Fruit fly (Drosophila melanogaster) whole organism, pupa: ENCODE data around the gene shv.
"Not testable (repeated sequence)": the region's sequence is repeated elsewhere in the genome, so short reads cannot be mapped to it uniquely, and the experiment has no call there.

Experiments
- CG10348 ChIP-seq: fragments of 200-800 bp; sonication (Bioruptor generic); IDR thresholded peaks from 2 replicates; pipeline ENCODE4 v1.3.6; 2022; ENCODE audit warnings: missing biosample characterization, missing genetic modification characterization
- CG12605 ChIP-seq: fragments of 200-800 bp; sonication (Bioruptor generic); IDR thresholded peaks from 2 replicates; pipeline ENCODE4 v1.3.6; 2022; ENCODE audit warnings: missing biosample characterization, missing genetic modification characterization
- CG13204 ChIP-seq: fragments of 200-800 bp; sonication (Bioruptor generic); optimal IDR thresholded peaks from 2 replicates; lab custom pipeline; 2018; ENCODE audit warnings: missing biosample characterization, mild to moderate bottlenecking, missing genetic modification characterization, moderate library complexity
- CG14655 ChIP-seq: fragments of 200-800 bp; sonication (Bioruptor generic); optimal IDR thresholded peaks from 3 replicates; lab custom pipeline; 2017; ENCODE audit warnings: mild to moderate bottlenecking, missing biosample characterization, missing genetic modification reagents, missing genetic modification characterization
- CG15710 ChIP-seq: fragments of 200-800 bp; sonication (Bioruptor generic); optimal IDR thresholded peaks from 2 replicates; lab custom pipeline; 2018; ENCODE audit warnings: missing biosample characterization, mild to moderate bottlenecking, missing genetic modification characterization, moderate library complexity
- CG17806 ChIP-seq: fragments of 200-800 bp; sonication (Bioruptor generic); optimal IDR thresholded peaks from 2 replicates; lab custom pipeline; 2018; ENCODE audit warnings: missing biosample characterization, mild to moderate bottlenecking, missing genetic modification characterization, moderate library complexity
- CG32121 ChIP-seq: fragments of 200-800 bp; sonication (Bioruptor generic); IDR thresholded peaks from 2 replicates; pipeline ENCODE4 v1.3.6; 2022; ENCODE audit warnings: missing biosample characterization, missing genetic modification characterization
- CG34367 ChIP-seq: fragments of 200-800 bp; sonication (Bioruptor generic); optimal IDR thresholded peaks from 2 replicates; lab custom pipeline; 2018; ENCODE audit warnings: missing biosample characterization, mild to moderate bottlenecking, missing genetic modification characterization
- CG4496 ChIP-seq: fragments of 200-800 bp; sonication (Bioruptor generic); IDR thresholded peaks from 3 replicates; pipeline ENCODE4 v1.3.6; 2022; ENCODE audit warnings: missing biosample characterization, missing genetic modification characterization
- CG8159 ChIP-seq: fragments of 200-800 bp; sonication (Bioruptor generic); optimal IDR thresholded peaks from 3 replicates; lab custom pipeline; 2018; ENCODE audit warnings: missing biosample characterization, mild to moderate bottlenecking, missing genetic modification characterization, moderate library complexity
- CG8301 ChIP-seq: fragments of 200-800 bp; sonication (Bioruptor generic); optimal IDR thresholded peaks from 2 replicates; lab custom pipeline; 2018; ENCODE audit warnings: missing biosample characterization, mild to moderate bottlenecking, missing genetic modification characterization
- CG9948 ChIP-seq: fragments of 200-800 bp; sonication (Bioruptor generic); optimal IDR thresholded peaks from 2 replicates; lab custom pipeline; 2018; ENCODE audit warnings: missing biosample characterization, mild to moderate bottlenecking, missing genetic modification characterization, moderate library complexity
- D1 ChIP-seq: fragments of 200-800 bp; sonication (Bioruptor generic); optimal IDR thresholded peaks from 2 replicates; lab custom pipeline; 2018; ENCODE audit warnings: missing biosample characterization, mild to moderate bottlenecking, missing genetic modification characterization, moderate library complexity
- EcR ChIP-seq: fragments of 200-800 bp; sonication (Bioruptor generic); optimal IDR thresholded peaks from 3 replicates; lab custom pipeline; 2019; ENCODE audit warnings: missing biosample characterization, missing genetic modification characterization, mild to moderate bottlenecking, moderate library complexity, missing genetic modification reagents
- Ets98B ChIP-seq: fragments of 200-800 bp; sonication (Bioruptor generic); IDR thresholded peaks from 2 replicates; pipeline ENCODE4 v1.3.6; 2022; ENCODE audit warnings: missing biosample characterization, missing genetic modification characterization
- Pif1A ChIP-seq: fragments of 200-800 bp; sonication (Bioruptor generic); optimal IDR thresholded peaks from 3 replicates; lab custom pipeline; 2016; ENCODE audit warnings: missing biosample characterization, missing genetic modification characterization
- Pif1B ChIP-seq: fragments of 200-800 bp; sonication (Bioruptor generic); optimal IDR thresholded peaks from 3 replicates; lab custom pipeline; 2016; ENCODE audit warnings: missing biosample characterization, missing genetic modification characterization
- Snoo ChIP-seq: fragments of 200-800 bp; sonication (Bioruptor generic); optimal IDR thresholded peaks from 3 replicates; lab custom pipeline; 2017; ENCODE audit warnings: missing biosample characterization, mild to moderate bottlenecking, missing genetic modification characterization, inconsistent platforms
- fd96Ca ChIP-seq: fragments of 200-800 bp; sonication (Bioruptor generic); IDR thresholded peaks from 3 replicates; pipeline ENCODE4 v1.3.6; 2022; ENCODE audit warnings: missing biosample characterization, missing genetic modification characterization
- gl ChIP-seq: fragments of 200-800 bp; sonication (Bioruptor generic); optimal IDR thresholded peaks from 2 replicates; lab custom pipeline; 2018; ENCODE audit warnings: missing biosample characterization, mild to moderate bottlenecking, missing genetic modification characterization
- rn ChIP-seq: fragments of 200-800 bp; sonication (Bioruptor generic); IDR thresholded peaks from 2 replicates; pipeline ENCODE4 v1.3.6; 2022; ENCODE audit warnings: missing biosample characterization, missing genetic modification characterization

Gene shv

dm6 chr2L:447124-447523 is 5.8 kb upstream of the shv start:
- TF ChIP-seq CG8159 (tag; lab: Kevin White, UChicago), result no peak
- no peak for TF ChIP-seq CG9948 (tag; lab: Kevin White, UChicago)
- TF ChIP-seq Ets98B, result no peak
- no peak for TF ChIP-seq CG8301
- TF ChIP-seq Snoo (tag; lab: Kevin White, UChicago), result no peak

DNA sequence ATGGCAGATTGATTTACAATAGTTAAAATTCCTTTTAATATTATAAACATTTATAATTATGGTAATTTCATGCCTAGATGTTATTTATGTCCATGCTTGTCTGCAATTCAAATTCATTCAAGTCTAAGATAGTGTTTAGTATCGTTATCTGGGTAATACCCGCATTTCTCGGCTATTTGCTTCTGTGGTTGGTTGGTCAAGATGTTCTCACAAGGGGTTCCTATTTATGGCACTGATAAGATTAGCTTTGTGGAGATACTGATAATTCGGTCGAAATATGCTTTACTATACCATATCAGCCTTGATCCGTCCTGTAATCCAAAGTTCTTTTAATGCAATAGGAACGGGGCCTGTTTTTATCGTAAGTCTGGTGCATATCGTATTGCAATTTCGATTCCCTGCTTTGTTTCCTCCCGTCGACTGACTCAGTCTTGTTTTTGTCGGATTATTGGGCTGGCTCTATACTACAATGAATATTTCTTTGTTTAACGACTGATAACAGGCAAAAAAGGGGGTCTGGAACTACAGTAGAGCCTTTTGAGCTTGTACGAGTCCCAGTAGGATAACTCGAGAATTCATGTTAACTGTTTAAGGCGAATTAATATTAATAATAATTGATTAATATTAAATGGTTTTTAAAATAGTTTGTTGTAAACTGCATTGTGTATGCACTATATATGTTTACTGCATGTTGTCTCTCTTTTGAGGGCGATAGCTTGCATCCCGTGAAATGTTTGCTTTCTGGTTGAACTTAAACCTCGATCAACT is 1.0 kb upstream of the shv start:
- TF ChIP-seq CG14655 (GFP tag; lab: Kevin White, UChicago) (no peak), CG15710 (tag; lab: Kevin White, UChicago) (peak; percentile 44), EcR (peak; percentile 35), CG12605 (GFP tag; lab: Robert Waterston, UW) (no peak), CG13204 (GFP tag; lab: Kevin White, UChicago) (no peak), Snoo (tag; lab: Kevin White, UChicago) (no peak), CG9948 (tag; lab: Kevin White, UChicago) (peak; percentile 15), Pif1A (GFP tag; lab: Kevin White, UChicago) (no peak), gl (tag; lab: Kevin White, UChicago) (no peak), fd96Ca (no peak), CG17806 (peak; percentile 53), CG34367 (tag; lab: Kevin White, UChicago) (no peak), rn (no peak), Ets98B (peak; percentile 60; the same call in 1 of the 2 replicates), CG8301 (no peak), CG8159 (tag; lab: Kevin White, UChicago) (peak; percentile 60), Pif1B (GFP tag; lab: Kevin White, UChicago) (peak; percentile 40), CG32121 (peak; percentile 71), CG4496 (GFP tag; lab: Robert Waterston, UW) (peak; percentile 55; the same call in 2 of the 3 replicates), CG10348 (GFP tag; lab: Robert Waterston, UW) (no peak), D1 (tag; lab: Kevin White, UChicago) (no peak)

DNA sequence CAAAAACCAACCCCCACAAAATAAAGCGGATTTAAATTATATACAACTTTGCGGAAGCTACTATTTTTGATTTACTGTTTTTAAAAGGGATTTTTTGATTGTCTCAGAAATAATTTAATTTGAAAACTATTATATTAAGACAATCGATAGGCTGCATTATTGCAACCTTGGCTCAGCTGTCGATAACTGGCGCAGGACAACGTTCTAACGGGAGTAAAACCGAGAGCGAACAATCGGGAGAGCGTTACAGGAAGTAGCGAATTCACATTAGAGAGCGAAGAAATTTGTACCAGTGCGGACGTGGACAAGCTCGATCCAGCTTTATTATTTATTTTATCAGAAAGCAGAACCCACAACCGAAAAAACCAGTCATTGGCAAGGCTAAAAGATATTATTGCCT is 2.4 kb downstream of the shv start, which contains the start of gene CG4133:
CG4133 (plus strand) TSS at position 258 of the 400 bp plus-strand sequence.
- TF ChIP-seq CG10348 (GFP tag; lab: Robert Waterston, UW); CG4496 (GFP tag; lab: Robert Waterston, UW); Pif1A (GFP tag; lab: Kevin White, UChicago): not testable (repeated sequence)

dm6 chr2L:455738-456137 is 2.8 kb downstream of the shv start:
- no peak for TF ChIP-seq CG8159 (tag; lab: Kevin White, UChicago)
- no peak for TF ChIP-seq CG8301
- TF ChIP-seq Ets98B, result no peak
- TF ChIP-seq Snoo (tag; lab: Kevin White, UChicago), result no peak
- TF ChIP-seq CG13204 (GFP tag; lab: Kevin White, UChicago), result no peak
- TF ChIP-seq CG14655 (GFP tag; lab: Kevin White, UChicago), result no peak
- TF ChIP-seq CG17806, result no peak
- TF ChIP-seq CG4496 (GFP tag; lab: Robert Waterston, UW), result no peak
- no peak for TF ChIP-seq gl (tag; lab: Kevin White, UChicago)

dm6 chr2L:467683-468082 is 14.8 kb downstream of the shv start:
- TF ChIP-seq D1 (tag; lab: Kevin White, UChicago) (no peak), CG32121 (no peak), CG13204 (GFP tag; lab: Kevin White, UChicago) (no peak), Pif1A (GFP tag; lab: Kevin White, UChicago) (no peak), CG9948 (tag; lab: Kevin White, UChicago) (no peak)

DNA sequence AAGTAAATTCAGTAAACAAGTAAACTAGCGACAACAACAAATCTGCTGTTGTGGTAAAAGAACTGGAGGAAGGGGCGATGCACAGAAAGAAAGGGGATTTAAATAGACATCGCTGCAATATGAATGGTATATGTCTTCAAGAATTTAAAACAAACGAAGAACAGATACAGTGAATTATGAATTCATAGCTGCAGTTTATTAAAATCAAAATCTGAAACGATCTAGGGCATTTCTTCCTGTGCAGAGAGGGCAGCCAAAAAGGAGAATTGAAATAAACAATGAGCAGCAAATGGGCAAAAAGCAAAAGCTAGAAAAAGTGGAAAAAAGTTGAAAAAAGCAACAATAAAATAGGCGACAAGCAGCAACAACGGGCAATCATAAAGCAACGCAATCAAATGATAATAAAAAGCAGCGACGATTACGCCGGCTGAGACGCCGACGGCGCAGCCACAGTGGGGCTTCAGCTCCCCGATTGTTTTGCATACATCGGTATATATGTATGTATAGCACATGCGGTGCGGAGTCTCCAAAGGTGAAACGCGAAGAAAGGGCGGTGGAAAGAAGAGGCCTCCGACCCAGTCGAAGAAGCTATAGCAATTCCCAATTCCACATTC is 15.9 kb downstream of the shv start:
- TF ChIP-seq CG9948 (tag; lab: Kevin White, UChicago), result peak; percentile 63
- no peak for TF ChIP-seq Snoo (tag; lab: Kevin White, UChicago)
- TF ChIP-seq CG8301, result peak; percentile 82
- peak; percentile 87 for TF ChIP-seq CG14655 (GFP tag; lab: Kevin White, UChicago)
- TF ChIP-seq Pif1B (GFP tag; lab: Kevin White, UChicago), result peak; percentile 59
- TF ChIP-seq fd96Ca, result peak; percentile 86
- peak; percentile 81 for TF ChIP-seq CG12605 (GFP tag; lab: Robert Waterston, UW)
- peak; percentile 56 for TF ChIP-seq CG8159 (tag; lab: Kevin White, UChicago)
- TF ChIP-seq CG17806, result peak; percentile 61
- TF ChIP-seq Ets98B, result peak; percentile 79
- TF ChIP-seq EcR, result no peak
- peak; percentile 36 for TF ChIP-seq CG13204 (GFP tag; lab: Kevin White, UChicago)
- TF ChIP-seq CG4496 (GFP tag; lab: Robert Waterston, UW), result peak; percentile 85
- peak; percentile 38 for TF ChIP-seq CG34367 (tag; lab: Kevin White, UChicago)
- peak; percentile 75 for TF ChIP-seq CG32121
- peak; percentile 49; the same call in 1 of the 2 replicates for TF ChIP-seq rn
- TF ChIP-seq gl (tag; lab: Kevin White, UChicago), result no peak
- TF ChIP-seq D1 (tag; lab: Kevin White, UChicago), result no peak
- peak; percentile 23 for TF ChIP-seq CG15710 (tag; lab: Kevin White, UChicago)
- TF ChIP-seq Pif1A (GFP tag; lab: Kevin White, UChicago), result peak; percentile 58
- peak; percentile 21; the same call in 1 of the 2 replicates for TF ChIP-seq CG10348 (GFP tag; lab: Robert Waterston, UW)
